Fruit fly (Drosophila melanogaster) whole organism, prepupa: ENCODE results near the gene bc10.

Source experiments
- Blimp-1 ChIP-seq: fragments of 200-800 bp; sonication (Bioruptor generic); optimal IDR thresholded peaks from 3 replicates; lab custom pipeline; 2017; ENCODE audit warnings: missing biosample characterization, missing genetic modification characterization, mild to moderate bottlenecking, moderate library complexity, missing genetic modification reagents
- CG10631 ChIP-seq: fragments of 200-800 bp; sonication (Bioruptor generic); optimal IDR thresholded peaks from 2 replicates; lab custom pipeline; 2016; ENCODE audit warnings: missing biosample characterization, missing genetic modification characterization
- CG11762 ChIP-seq: fragments of 200-800 bp; sonication (Bioruptor generic); optimal IDR thresholded peaks from 3 replicates; lab custom pipeline; 2016; ENCODE audit warnings: missing biosample characterization, missing genetic modification characterization; ENCODE audit not compliant: insufficient read depth
- CG11902 ChIP-seq: fragments of 200-800 bp; sonication (Bioruptor generic); optimal IDR thresholded peaks from 3 replicates; lab custom pipeline; 2016; ENCODE audit warnings: missing biosample characterization, missing genetic modification characterization
- CG15336 ChIP-seq: fragments of 200-800 bp; sonication (Bioruptor generic); IDR thresholded peaks from 2 replicates; pipeline ENCODE4 v1.3.6; 2022; ENCODE audit warnings: missing biosample characterization, missing genetic modification characterization
- CG16779 ChIP-seq: fragments of 200-800 bp; sonication (Bioruptor generic); optimal IDR thresholded peaks from 3 replicates; lab custom pipeline; 2017; ENCODE audit warnings: missing biosample characterization, mild to moderate bottlenecking, missing genetic modification characterization
- CG3032 ChIP-seq: fragments of 200-800 bp; optimal IDR thresholded peaks from 2 replicates; lab custom pipeline; 2019; ENCODE audit warnings: missing biosample characterization, mild to moderate bottlenecking, missing genetic modification characterization, moderate library complexity
- CG31627 ChIP-seq: fragments of 200-800 bp; sonication (Bioruptor generic); optimal IDR thresholded peaks from 3 replicates; lab custom pipeline; 2016; ENCODE audit warnings: missing biosample characterization, missing genetic modification characterization
- CG32006 ChIP-seq: fragments of 200-800 bp; sonication (Bioruptor generic); optimal IDR thresholded peaks from 3 replicates; lab custom pipeline; 2017; ENCODE audit warnings: missing biosample characterization, mild to moderate bottlenecking, missing genetic modification characterization
- CG34406 ChIP-seq: fragments of 200-800 bp; sonication (Bioruptor generic); optimal IDR thresholded peaks from 3 replicates; lab custom pipeline; 2016; ENCODE audit warnings: missing biosample characterization, missing genetic modification characterization
- CG3919 ChIP-seq: fragments of 200-800 bp; sonication (Bioruptor generic); optimal IDR thresholded peaks from 3 replicates; lab custom pipeline; 2016; ENCODE audit warnings: missing biosample characterization, missing genetic modification characterization
- CG4318 ChIP-seq: fragments of 200-800 bp; sonication (Bioruptor generic); optimal IDR thresholded peaks from 3 replicates; lab custom pipeline; 2017; ENCODE audit warnings: missing biosample characterization, mild to moderate bottlenecking, missing genetic modification characterization
- CG6163 ChIP-seq: fragments of 200-800 bp; sonication (Bioruptor generic); IDR thresholded peaks from 3 replicates; pipeline ENCODE4 v1.3.6; 2022; ENCODE audit warnings: missing biosample characterization, missing genetic modification characterization
- CG6792 ChIP-seq: fragments of 200-800 bp; sonication (Bioruptor generic); optimal IDR thresholded peaks from 3 replicates; lab custom pipeline; 2016; ENCODE audit warnings: missing biosample characterization, missing genetic modification characterization
- CG8119 ChIP-seq: fragments of 200-800 bp; sonication (Bioruptor generic); IDR thresholded peaks from 3 replicates; pipeline ENCODE4 v1.3.6; 2022; ENCODE audit warnings: missing biosample characterization, missing genetic modification characterization
- CG8632 ChIP-seq: fragments of 200-800 bp; sonication (Bioruptor generic); optimal IDR thresholded peaks from 3 replicates; lab custom pipeline; 2016; ENCODE audit warnings: missing biosample characterization, missing genetic modification characterization
- Eip75B ChIP-seq: fragments of 200-800 bp; sonication (Bioruptor generic); optimal IDR thresholded peaks from 3 replicates; lab custom pipeline; 2016; ENCODE audit warnings: missing biosample characterization, missing genetic modification characterization
- Eip78C ChIP-seq: fragments of 200-800 bp; sonication (Bioruptor generic); peaks from one replicate; lab custom pipeline; 2016; ENCODE audit warnings: missing biosample characterization, missing genetic modification characterization
- Eip93F ChIP-seq: fragments of 200-800 bp; sonication (Bioruptor generic); optimal IDR thresholded peaks from 2 replicates; lab custom pipeline; 2016; ENCODE audit warnings: missing biosample characterization, mild to moderate bottlenecking, missing genetic modification characterization
- Gug ChIP-seq: fragments of 200-800 bp; sonication (Bioruptor generic); IDR thresholded peaks from 2 replicates; pipeline ENCODE4 v1.3.6; 2022; ENCODE audit warnings: missing biosample characterization, missing genetic modification characterization
- Hr38 ChIP-seq: sonication (Bioruptor generic); optimal IDR thresholded peaks from 2 replicates; lab custom pipeline; 2016; ENCODE audit warnings: missing biosample characterization, missing genetic modification characterization
- Hr39 ChIP-seq: fragments of 200-800 bp; sonication (Bioruptor generic); optimal IDR thresholded peaks from 2 replicates; lab custom pipeline; 2016; ENCODE audit warnings: missing biosample characterization, missing genetic modification characterization
- Hr4 ChIP-seq: fragments of 200-800 bp; sonication (Bioruptor generic); optimal IDR thresholded peaks from 3 replicates; lab custom pipeline; 2016; ENCODE audit warnings: missing biosample characterization, missing genetic modification characterization
- OdsH ChIP-seq: fragments of 200-800 bp; sonication (Bioruptor generic); optimal IDR thresholded peaks from 3 replicates; lab custom pipeline; 2016; ENCODE audit warnings: missing biosample characterization, missing genetic modification characterization
- Smox ChIP-seq: fragments of 200-800 bp; sonication (Bioruptor generic); optimal IDR thresholded peaks from 3 replicates; lab custom pipeline; 2016; ENCODE audit warnings: missing biosample characterization, missing genetic modification characterization
- Sox15 ChIP-seq: fragments of 200-800 bp; sonication (Bioruptor generic); optimal IDR thresholded peaks from 3 replicates; lab custom pipeline; 2016; ENCODE audit warnings: missing biosample characterization, missing genetic modification characterization
- achi ChIP-seq: fragments of 200-800 bp; sonication (Bioruptor generic); optimal IDR thresholded peaks from 3 replicates; lab custom pipeline; 2016; ENCODE audit warnings: missing biosample characterization, missing genetic modification characterization
- cyc ChIP-seq: fragments of 200-800 bp; sonication (Bioruptor generic); optimal IDR thresholded peaks from 3 replicates; lab custom pipeline; 2016; ENCODE audit warnings: missing biosample characterization, missing genetic modification characterization
- eg ChIP-seq: fragments of 200-800 bp; sonication (Bioruptor generic); IDR thresholded peaks from 3 replicates; pipeline ENCODE4 v1.3.6; 2022; ENCODE audit warnings: missing biosample characterization, missing genetic modification characterization
- esn ChIP-seq: fragments of 200-800 bp; sonication (Bioruptor generic); optimal IDR thresholded peaks from 2 replicates; lab custom pipeline; 2016; ENCODE audit warnings: missing biosample characterization, mild to moderate bottlenecking, missing genetic modification characterization, moderate library complexity
- fd59A ChIP-seq: fragments of 200-800 bp; sonication (Bioruptor generic); optimal IDR thresholded peaks from 2 replicates; lab custom pipeline; 2017; ENCODE audit warnings: missing biosample characterization, mild to moderate bottlenecking, missing genetic modification characterization, missing genetic modification reagents
- fkh ChIP-seq: fragments of 200-800 bp; sonication (Bioruptor generic); optimal IDR thresholded peaks from 3 replicates; lab custom pipeline; 2017; ENCODE audit warnings: missing biosample characterization, mild to moderate bottlenecking, missing genetic modification characterization, moderate library complexity
- lz ChIP-seq: fragments of 200-800 bp; sonication (Bioruptor generic); optimal IDR thresholded peaks from 3 replicates; lab custom pipeline; 2016; ENCODE audit warnings: missing biosample characterization, missing genetic modification characterization
- spab ChIP-seq: fragments of 200-800 bp; sonication (Bioruptor generic); optimal IDR thresholded peaks from 2 replicates; lab custom pipeline; 2017; ENCODE audit warnings: missing biosample characterization, mild to moderate bottlenecking, missing genetic modification characterization, missing genetic modification reagents
- svp ChIP-seq: fragments of 200-800 bp; sonication (Bioruptor generic); peaks from one replicate; lab custom pipeline; 2016; ENCODE audit warnings: missing biosample characterization, missing genetic modification characterization
- vri ChIP-seq: fragments of 200-800 bp; sonication (Bioruptor generic); optimal IDR thresholded peaks from 3 replicates; lab custom pipeline; 2016; ENCODE audit warnings: missing biosample characterization, mild to moderate bottlenecking, missing genetic modification characterization

The bc10 gene

dm6 chr3L:5583295-5583707, 18.3 kb downstream of the bc10 start (continued):
- TF ChIP-seq CG16779, result no peak
- peak; percentile 52 for TF ChIP-seq fd59A
- no peak for TF ChIP-seq CG32006 (GFP tag; lab: Kevin White, UChicago)
- TF ChIP-seq vri (GFP tag; lab: Kevin White, UChicago), result no peak
- TF ChIP-seq lz (GFP tag; lab: Kevin White, UChicago), result peak; percentile 82
- peak; percentile 51 for TF ChIP-seq CG6792
- no peak for TF ChIP-seq OdsH (GFP tag; lab: Kevin White, UChicago)
- no peak for TF ChIP-seq cyc (GFP tag; lab: Kevin White, UChicago)
- peak; percentile 96 for TF ChIP-seq fkh
- peak; percentile 91 for TF ChIP-seq Hr39 (GFP tag; lab: Kevin White, UChicago)
- TF ChIP-seq CG8119 (GFP tag; lab: Robert Waterston, UW), result peak; percentile 49; the same call in 1 of the 3 replicates
- peak; percentile 71 for TF ChIP-seq Sox15 (GFP tag; lab: Kevin White, UChicago)
- peak; percentile 89 for TF ChIP-seq eg (GFP tag; lab: Robert Waterston, UW)
- TF ChIP-seq, all 60 proteins: peak for 25

dm6 chr3L:5592437-5592836, 27.4 kb downstream of the bc10 start, which contains the start of gene spo:
Gene spo (minus strand): TSS chr3L:5592571.
- TF ChIP-seq Blimp-1 (GFP tag; lab: Kevin White, UChicago) (no peak), CG6163 (GFP tag; lab: Robert Waterston, UW) (no peak), CG15336 (no peak), Eip78C (GFP tag; lab: Kevin White, UChicago) (no peak), CG34406 (GFP tag; lab: Kevin White, UChicago) (no peak), lz (GFP tag; lab: Kevin White, UChicago) (no peak), CG8632 (GFP tag; lab: Kevin White, UChicago) (no peak), Eip75B (GFP tag; lab: Kevin White, UChicago) (no peak), CG11762 (GFP tag; lab: Kevin White, UChicago) (no peak), spab (GFP tag; lab: Kevin White, UChicago) (no peak), Hr38 (no peak), Gug (GFP tag; lab: Robert Waterston, UW) (no peak), CG3032 (no peak), CG3919 (GFP tag; lab: Kevin White, UChicago) (no peak), CG31627 (GFP tag; lab: Kevin White, UChicago) (no peak), esn (no peak), svp (GFP tag; lab: Kevin White, UChicago) (no peak), Smox (GFP tag; lab: Kevin White, UChicago) (no peak)

dm6 chr3L:5594163-5594715, 29.2 kb downstream of the bc10 start:
- TF ChIP-seq Hr39 (GFP tag; lab: Kevin White, UChicago), result no peak
- TF ChIP-seq Hr38, result no peak
- TF ChIP-seq CG31627 (GFP tag; lab: Kevin White, UChicago), result no peak
- no peak for TF ChIP-seq esn
- TF ChIP-seq Hr4 (GFP tag; lab: Kevin White, UChicago), result no peak
- no peak for TF ChIP-seq CG10631 (GFP tag; lab: Kevin White, UChicago)
- no peak for TF ChIP-seq CG4318 (GFP tag; lab: Kevin White, UChicago)
- TF ChIP-seq Smox (GFP tag; lab: Kevin White, UChicago), result no peak
- TF ChIP-seq CG16779, result no peak
- no peak for TF ChIP-seq lz (GFP tag; lab: Kevin White, UChicago)
- no peak for TF ChIP-seq fd59A
- TF ChIP-seq CG8119 (GFP tag; lab: Robert Waterston, UW), result no peak
- no peak for TF ChIP-seq CG6163 (GFP tag; lab: Robert Waterston, UW)
- TF ChIP-seq Eip93F (GFP tag; lab: Kevin White, UChicago), result no peak
- TF ChIP-seq achi (GFP tag; lab: Kevin White, UChicago), result no peak
- TF ChIP-seq CG11902, result no peak
